Fruit fly (Drosophila melanogaster) whole organism: ENCODE results near the gene CG7367.

Source experiments
- CG8478 ChIP-seq: fragments of >200 bp; optimal IDR thresholded peaks from 2 replicates; lab custom pipeline; 2018; ENCODE audit warnings: inconsistent platforms
- Dll ChIP-seq: fragments of >200 bp; optimal IDR thresholded peaks from 2 replicates; lab custom pipeline; 2017
- EcR ChIP-seq, 2 experiments: fragments of >200 bp; optimal IDR thresholded peaks; 2 replicates each; lab custom pipeline; 2017; ENCODE audit warnings: missing biosample characterization in 2 of 2, missing genetic modification characterization in 2 of 2, missing genetic modification reagents in 2 of 2
- pan ChIP-seq: fragments of >200 bp; optimal IDR thresholded peaks from 2 replicates; lab custom pipeline; 2017
- psq ChIP-seq: fragments of >200 bp; optimal IDR thresholded peaks from 2 replicates; lab custom pipeline; 2017
- usp ChIP-seq: fragments of >200 bp; optimal IDR thresholded peaks from 2 replicates; lab custom pipeline; 2017; ENCODE audit warnings: missing biosample characterization, missing genetic modification characterization, mixed read lengths

The CG7367 gene

DNA sequence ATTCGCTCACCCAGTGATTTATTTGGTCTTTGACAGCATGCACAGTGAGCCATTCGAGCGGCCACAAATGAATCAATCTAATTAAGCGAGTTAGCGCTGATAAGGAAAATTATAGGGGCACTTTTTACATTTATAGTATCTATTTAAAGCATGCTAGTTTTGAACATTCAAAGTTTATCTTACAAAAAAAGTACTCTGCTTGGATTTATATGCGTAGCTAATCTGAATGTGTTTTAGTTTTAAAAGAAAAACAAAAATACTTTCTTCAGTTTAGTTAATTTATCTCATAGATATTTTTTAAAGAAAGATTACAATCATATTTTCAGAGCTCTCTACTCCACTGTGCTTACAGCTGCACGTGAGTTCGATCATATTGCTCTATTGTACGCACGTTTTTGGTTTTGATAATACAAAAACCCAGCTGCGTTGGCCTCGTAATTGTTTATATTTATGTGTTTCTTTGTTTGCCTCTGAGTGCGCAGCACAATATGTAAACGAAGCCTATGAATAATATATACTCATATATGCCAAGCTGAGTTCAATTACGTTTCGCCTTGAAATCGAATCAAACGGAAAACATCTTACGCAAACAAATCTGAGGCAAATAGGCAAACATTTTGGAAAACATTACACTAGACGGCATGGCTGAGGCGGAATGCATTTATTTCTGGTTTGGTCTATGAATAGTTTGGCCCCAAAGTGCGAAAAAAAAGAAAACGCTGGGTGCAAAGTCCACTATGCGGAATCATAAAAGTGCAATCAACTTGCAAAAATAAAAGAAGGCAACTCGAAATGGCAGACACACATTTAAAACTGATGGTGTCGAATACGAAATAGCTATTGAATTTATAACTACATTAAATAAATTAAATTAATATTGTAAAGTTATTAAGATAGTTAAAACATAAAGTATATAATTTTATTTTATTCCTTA, 37.6 kb downstream of the CG7367 start:
- TF ChIP-seq CG8478 (lab: Kevin White, UChicago) = no peak
- TF ChIP-seq psq (lab: Kevin White, UChicago) = no peak
- TF ChIP-seq usp (GFP tag; lab: Kevin White, UChicago) = no peak
- TF ChIP-seq pan = peak; percentile 41
- no peak for TF ChIP-seq Dll (lab: Kevin White, UChicago)
- peak in 1 of 2 experiments; percentile 13 for TF ChIP-seq EcR (GFP tag; optimal IDR thresholded peaks at IDR 0.05; lab: Kevin White, UChicago)

DNA sequence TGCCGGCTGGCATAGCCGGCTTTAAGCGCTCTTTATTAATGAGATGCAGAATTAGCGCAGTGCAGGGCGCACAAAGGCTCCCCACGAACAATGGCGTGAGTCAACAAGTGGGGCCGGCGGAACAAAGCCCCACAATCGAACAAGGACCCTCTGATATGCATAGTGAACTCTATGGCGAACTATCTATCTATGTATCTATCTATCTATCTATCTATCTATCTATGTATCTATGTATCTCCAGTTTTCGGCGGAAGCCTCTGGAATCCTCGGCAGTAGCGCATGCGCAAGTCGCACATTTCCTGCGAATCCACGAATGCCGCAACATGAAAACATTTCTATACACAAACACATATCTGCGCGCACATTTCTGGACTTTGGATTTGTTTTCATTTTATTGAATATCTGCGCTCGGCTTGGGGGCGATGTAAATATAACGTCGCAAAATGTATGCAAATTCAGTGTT, 39.0 kb downstream of the CG7367 start:
- no peak for TF ChIP-seq usp (GFP tag; lab: Kevin White, UChicago)
- TF ChIP-seq pan = no peak
- no peak for TF ChIP-seq EcR (GFP tag; optimal IDR thresholded peaks at IDR 0.05; lab: Kevin White, UChicago)
- no peak for TF ChIP-seq psq (lab: Kevin White, UChicago)
- TF ChIP-seq CG8478 (lab: Kevin White, UChicago) = no peak
- no peak for TF ChIP-seq Dll (lab: Kevin White, UChicago)

DNA sequence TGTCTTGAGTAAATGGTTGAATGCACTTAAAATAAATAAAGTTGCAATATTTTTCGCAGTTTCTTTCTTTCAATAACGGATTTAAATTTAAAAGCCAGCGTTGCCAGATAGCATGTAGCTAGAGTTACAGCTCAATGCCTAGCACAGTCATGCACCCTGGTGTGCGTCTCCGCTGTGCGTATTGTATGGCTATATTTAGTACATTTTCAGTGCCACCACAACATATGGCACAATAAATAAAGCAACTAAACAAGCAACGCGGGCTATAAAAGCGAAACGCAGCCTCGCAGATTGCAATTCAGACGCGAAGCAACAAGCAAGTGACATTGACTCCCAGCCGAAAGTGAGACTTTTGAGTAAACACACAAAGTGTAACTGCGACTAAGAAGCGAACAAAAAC, 40.9 kb downstream of the CG7367 start, which contains the start of gene Sirup:
TSS of gene Sirup (plus strand) at position 215 of the 400 bp plus-strand sequence.
- TF ChIP-seq psq (lab: Kevin White, UChicago) (no peak), pan (no peak), usp (GFP tag; lab: Kevin White, UChicago) (no peak), EcR (GFP tag; optimal IDR thresholded peaks at IDR 0.05; lab: Kevin White, UChicago) (no peak), CG8478 (lab: Kevin White, UChicago) (no peak), Dll (lab: Kevin White, UChicago) (no peak)

DNA sequence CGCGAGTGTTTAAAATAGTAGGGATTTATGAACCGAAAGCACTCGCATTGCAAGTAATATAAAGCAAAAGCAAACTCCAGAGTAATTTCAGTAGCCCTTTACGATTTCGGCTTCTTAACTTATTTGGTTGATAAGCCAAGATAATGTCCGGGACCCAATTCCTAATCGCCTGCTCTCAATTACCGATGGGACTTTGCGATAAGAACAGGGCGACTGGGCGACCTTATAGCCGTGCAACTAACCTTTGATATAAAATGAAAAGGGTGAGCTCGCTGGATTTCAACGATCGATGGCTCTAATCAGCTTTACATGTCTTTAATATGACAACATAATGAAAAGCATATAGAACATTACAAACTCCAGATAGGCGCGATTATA, 41.5 kb downstream of the CG7367 start, which contains the start of gene CG7227:
TSS of gene CG7227 (minus strand) at position 72 of the 378 bp plus-strand sequence.
- TF ChIP-seq pan (no peak), CG8478 (lab: Kevin White, UChicago) (no peak), psq (lab: Kevin White, UChicago) (no peak)

DNA sequence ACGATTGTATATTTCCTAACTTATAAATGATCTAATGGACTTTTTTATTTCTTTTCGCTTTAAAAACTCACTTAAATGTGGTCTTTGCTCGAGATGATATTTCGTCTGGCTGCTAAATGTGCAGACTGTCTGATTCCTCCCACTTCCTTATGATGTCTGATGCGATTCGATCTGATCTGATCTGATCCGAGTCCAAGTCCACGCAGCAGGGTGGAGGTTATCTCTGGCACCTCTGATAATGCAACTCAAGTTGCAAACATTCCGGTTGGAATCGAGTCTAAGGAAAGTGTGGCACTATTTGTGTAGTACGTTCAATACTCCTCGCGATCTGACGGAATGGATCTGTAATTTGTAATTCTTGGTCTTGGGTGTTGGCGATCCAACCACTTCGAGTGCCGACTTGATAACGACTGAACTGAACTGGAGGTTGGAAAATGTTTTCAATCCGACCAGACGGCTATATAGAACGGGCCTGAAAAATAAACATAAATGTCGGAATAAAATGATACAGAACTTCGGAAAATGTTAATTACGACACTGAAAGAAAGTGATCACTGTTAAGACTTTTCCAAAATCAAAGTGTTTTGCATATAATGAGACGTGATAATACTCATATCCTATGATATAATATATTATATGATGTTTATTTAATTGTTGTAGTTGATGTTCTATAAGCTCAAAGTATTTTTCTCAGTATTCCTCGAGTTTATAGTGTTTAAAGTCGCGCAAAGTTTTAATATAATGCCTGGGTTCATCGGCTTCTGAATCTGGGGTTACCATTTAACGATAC, 42.1 kb downstream of the CG7367 start:
- TF ChIP-seq pan = no peak
- TF ChIP-seq EcR (GFP tag; optimal IDR thresholded peaks at IDR 0.05; lab: Kevin White, UChicago) = no peak
- TF ChIP-seq psq (lab: Kevin White, UChicago) = no peak
- no peak for TF ChIP-seq Dll (lab: Kevin White, UChicago)
- TF ChIP-seq usp (GFP tag; lab: Kevin White, UChicago) = no peak
- no peak for TF ChIP-seq CG8478 (lab: Kevin White, UChicago)

DNA sequence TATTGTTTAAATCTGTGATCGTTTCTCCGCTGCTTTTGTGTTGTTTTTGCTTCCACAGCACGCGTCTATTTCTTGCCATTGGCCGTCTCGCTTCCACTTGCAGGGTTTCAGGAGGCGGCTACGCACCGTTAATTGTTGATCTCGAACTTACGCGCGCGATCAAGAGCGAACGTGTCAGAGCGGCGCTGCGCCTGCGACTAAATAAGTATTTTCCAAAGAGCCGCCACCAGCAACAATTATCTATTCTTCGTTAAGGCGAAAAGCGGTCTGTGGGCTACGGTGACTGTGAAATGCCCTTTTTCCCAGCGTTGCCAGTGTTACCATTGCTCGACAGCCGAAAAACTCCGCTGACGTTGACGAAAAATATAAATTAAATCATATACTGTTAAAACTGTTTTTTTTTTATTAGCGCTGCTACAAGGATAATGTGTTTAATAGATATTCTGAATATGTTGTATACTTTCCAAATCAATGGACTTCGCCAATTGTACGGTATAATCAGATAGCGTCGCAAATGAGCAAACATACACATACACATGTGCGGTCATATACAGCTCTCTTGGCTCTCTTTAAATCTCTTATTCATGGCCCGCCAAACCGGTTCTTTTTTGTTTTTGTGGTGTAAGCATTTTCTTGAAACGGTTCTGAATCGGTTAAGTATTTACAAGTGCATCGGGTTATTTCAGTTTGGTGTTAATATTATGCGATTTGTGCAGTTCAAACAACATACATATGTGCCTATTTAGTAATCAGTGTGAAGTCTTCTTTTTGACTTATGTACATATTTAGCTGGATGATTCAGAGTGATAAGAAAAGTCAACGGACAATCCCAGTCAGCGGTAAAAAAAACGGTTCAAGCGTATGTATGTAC, 45.4 kb downstream of the CG7367 start, which contains the start of gene pes:
TSS of gene pes (minus strand) at position 201 of the 871 bp plus-strand sequence.
- no peak for TF ChIP-seq psq (lab: Kevin White, UChicago)
- no peak for TF ChIP-seq CG8478 (lab: Kevin White, UChicago)
- TF ChIP-seq pan = no peak
- no peak for TF ChIP-seq EcR (GFP tag; optimal IDR thresholded peaks at IDR 0.05; lab: Kevin White, UChicago)
- no peak for TF ChIP-seq usp (GFP tag; lab: Kevin White, UChicago)
- no peak for TF ChIP-seq Dll (lab: Kevin White, UChicago)

DNA sequence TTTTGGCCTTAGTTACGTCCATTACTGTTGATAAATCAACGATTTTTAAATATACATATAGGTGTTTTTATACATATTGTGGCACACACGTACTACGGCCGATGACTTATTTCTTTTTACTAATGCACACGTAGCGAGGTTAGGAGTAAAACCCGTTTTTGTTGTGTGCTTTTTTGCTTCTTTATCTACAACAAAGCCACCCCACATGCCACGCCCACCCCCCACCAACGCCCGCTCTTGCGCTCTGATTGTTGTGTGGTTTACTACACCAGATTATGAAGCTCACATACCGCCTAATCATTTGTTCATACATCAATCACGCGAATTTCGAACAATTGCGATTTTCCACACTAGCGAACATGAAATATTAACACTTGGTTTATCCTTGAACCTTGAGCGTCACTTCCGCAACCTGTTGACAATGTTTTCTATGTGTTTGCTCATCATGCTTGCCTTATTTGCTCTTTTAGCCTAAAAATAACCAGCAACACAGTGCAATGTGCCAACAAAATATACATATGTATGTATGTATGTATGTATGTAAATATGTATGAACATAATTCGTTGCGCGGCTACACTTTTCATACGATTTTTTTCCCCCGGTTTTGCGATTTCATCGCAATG, 46.4 kb downstream of the CG7367 start:
- TF ChIP-seq psq (lab: Kevin White, UChicago) (no peak), CG8478 (lab: Kevin White, UChicago) (no peak), EcR (GFP tag; optimal IDR thresholded peaks at IDR 0.05; lab: Kevin White, UChicago) (no peak), usp (GFP tag; lab: Kevin White, UChicago) (no peak), pan (no peak), Dll (lab: Kevin White, UChicago) (no peak)

DNA sequence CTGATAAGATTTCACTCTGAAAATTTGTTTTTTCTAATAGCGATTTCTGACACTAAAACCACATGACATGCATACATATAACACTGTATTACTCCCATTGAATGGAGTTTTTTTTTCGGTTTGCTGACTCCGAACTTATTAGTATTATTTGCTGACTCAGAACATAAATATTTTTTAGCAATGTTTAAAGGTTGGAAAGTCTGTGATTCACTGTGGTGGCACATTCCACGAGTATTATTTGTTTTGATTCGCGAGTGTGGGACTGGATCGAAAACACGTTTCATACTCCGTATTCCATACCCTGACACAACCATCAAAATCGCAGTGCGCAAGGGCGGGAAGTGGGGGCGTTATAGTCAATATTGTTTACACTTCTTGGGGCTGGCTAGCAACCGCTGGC, 46.9 kb downstream of the CG7367 start:
- no peak for TF ChIP-seq pan
- no peak for TF ChIP-seq usp (GFP tag; lab: Kevin White, UChicago)
- no peak for TF ChIP-seq Dll (lab: Kevin White, UChicago)
- TF ChIP-seq psq (lab: Kevin White, UChicago) = no peak
- TF ChIP-seq CG8478 (lab: Kevin White, UChicago) = no peak
- no peak for TF ChIP-seq EcR (GFP tag; optimal IDR thresholded peaks at IDR 0.05; lab: Kevin White, UChicago)

DNA sequence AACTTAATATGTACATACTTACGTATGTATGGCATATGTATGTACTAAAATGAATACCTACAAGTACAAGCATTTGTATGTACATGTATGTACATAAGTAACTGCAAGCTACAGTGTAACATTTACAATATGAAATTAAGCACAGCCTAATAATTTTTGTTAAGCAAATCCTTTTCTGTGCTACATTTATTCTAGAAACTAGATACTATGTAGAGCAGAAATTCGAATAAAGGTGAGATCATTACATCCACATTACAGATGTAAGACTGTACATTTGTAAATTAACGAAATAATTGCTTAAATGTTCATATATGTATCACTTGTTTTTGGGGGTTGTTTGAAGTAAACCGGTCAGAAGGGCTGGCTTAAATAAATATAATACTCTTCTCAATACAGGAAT, 47.6 kb downstream of the CG7367 start:
- TF ChIP-seq EcR (GFP tag; optimal IDR thresholded peaks at IDR 0.05; lab: Kevin White, UChicago) = no peak
- no peak for TF ChIP-seq psq (lab: Kevin White, UChicago)
- no peak for TF ChIP-seq CG8478 (lab: Kevin White, UChicago)
- no peak for TF ChIP-seq usp (GFP tag; lab: Kevin White, UChicago)
- no peak for TF ChIP-seq Dll (lab: Kevin White, UChicago)

DNA sequence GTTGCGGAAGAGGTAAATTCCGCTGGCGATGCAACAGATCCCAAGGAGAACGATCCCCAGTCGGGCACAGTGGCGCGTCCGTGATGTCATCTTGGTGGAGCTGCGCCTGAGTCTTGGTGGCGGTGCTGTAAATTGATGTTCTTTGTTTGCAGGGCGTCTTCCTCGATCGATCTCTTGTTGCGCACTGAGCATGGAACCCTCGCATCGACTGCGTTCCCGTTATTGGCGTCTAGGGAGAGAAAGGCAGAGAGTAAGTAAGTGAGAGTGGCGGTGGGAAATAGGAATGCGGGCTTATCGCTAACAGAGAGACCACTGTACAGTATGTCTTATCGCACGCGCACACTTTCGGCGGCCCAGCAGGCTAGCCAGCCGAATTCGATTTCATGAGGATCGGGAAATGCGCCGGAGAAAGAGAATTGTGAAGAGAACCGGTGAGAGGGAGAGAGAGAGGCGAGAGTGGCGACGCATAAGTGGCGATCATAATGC, 48.2 kb downstream of the CG7367 start:
- TF ChIP-seq Dll (lab: Kevin White, UChicago) (peak; percentile 93), CG8478 (lab: Kevin White, UChicago) (no peak)
